Fruit fly (Drosophila melanogaster) whole organism, embryonic: ENCODE data around the gene brun.

ENCODE experiments used
- B-H2 ChIP-seq: fragments of 200-800 bp; sonication (Bioruptor generic); optimal IDR thresholded peaks from 2 replicates; lab custom pipeline; 2018; ENCODE audit warnings: missing biosample characterization, mild to moderate bottlenecking, missing genetic modification characterization
- CG12071 ChIP-seq: fragments of 200-800 bp; sonication (Bioruptor generic); optimal IDR thresholded peaks from 3 replicates; lab custom pipeline; 2018; ENCODE audit warnings: missing biosample characterization, mild to moderate bottlenecking, missing genetic modification characterization
- CG13296 ChIP-seq: fragments of 200-800 bp; sonication (Bioruptor generic); optimal IDR thresholded peaks from 3 replicates; lab custom pipeline; 2018; ENCODE audit warnings: missing biosample characterization, mild to moderate bottlenecking, missing genetic modification characterization
- CG13775 ChIP-seq: fragments of 200-800 bp; sonication (Bioruptor generic); optimal IDR thresholded peaks from 3 replicates; lab custom pipeline; 2017; ENCODE audit warnings: missing biosample characterization, mild to moderate bottlenecking, missing genetic modification characterization
- CG14050 ChIP-seq: fragments of 200-800 bp; sonication (Bioruptor generic); IDR thresholded peaks from 3 replicates; pipeline ENCODE4 v1.3.6; 2022; ENCODE audit warnings: missing biosample characterization, missing genetic modification characterization
- CG1602 ChIP-seq: fragments of 200-800 bp; sonication (Bioruptor generic); optimal IDR thresholded peaks from 3 replicates; lab custom pipeline; 2016; ENCODE audit warnings: missing biosample characterization, missing genetic modification characterization
- CG17361 ChIP-seq: fragments of 200-800 bp; sonication (Bioruptor generic); IDR thresholded peaks from 3 replicates; pipeline ENCODE4 v1.3.6; 2022; ENCODE audit warnings: missing biosample characterization, missing genetic modification characterization
- CG18011 ChIP-seq: fragments of 200-800 bp; sonication (Bioruptor generic); optimal IDR thresholded peaks from 2 replicates; lab custom pipeline; 2017; ENCODE audit warnings: missing biosample characterization, missing genetic modification characterization, mild to moderate bottlenecking, moderate library complexity, missing genotype
- CG18619 ChIP-seq: fragments of 200-800 bp; sonication (Bioruptor generic); optimal IDR thresholded peaks from 3 replicates; lab custom pipeline; 2017; ENCODE audit warnings: missing biosample characterization, mild to moderate bottlenecking, missing genetic modification characterization
- CG2678 ChIP-seq: fragments of 200-800 bp; sonication (Bioruptor generic); optimal IDR thresholded peaks from 3 replicates; lab custom pipeline; 2019; ENCODE audit warnings: missing biosample characterization, mild to moderate bottlenecking, missing genetic modification characterization, moderate library complexity
- CG30431 ChIP-seq: fragments of 200-800 bp; sonication (Bioruptor generic); optimal IDR thresholded peaks from 2 replicates; lab custom pipeline; 2017; ENCODE audit warnings: missing biosample characterization, missing genetic modification characterization
- CG31388 ChIP-seq: fragments of 200-800 bp; sonication (Bioruptor generic); optimal IDR thresholded peaks from 2 replicates; lab custom pipeline; 2016; ENCODE audit warnings: missing biosample characterization, missing genetic modification characterization
- CG3995 ChIP-seq: fragments of 200-800 bp; sonication (Bioruptor generic); optimal IDR thresholded peaks from 3 replicates; lab custom pipeline; 2016; ENCODE audit warnings: missing biosample characterization, missing genetic modification characterization
- CG4282 ChIP-seq: fragments of 200-800 bp; sonication (Bioruptor generic); optimal IDR thresholded peaks from 2 replicates; lab custom pipeline; 2016; ENCODE audit warnings: missing biosample characterization, missing genetic modification characterization
- CG6765 ChIP-seq: fragments of 200-800 bp; sonication (Bioruptor generic); optimal IDR thresholded peaks from 3 replicates; lab custom pipeline; 2017; ENCODE audit warnings: missing biosample characterization, mild to moderate bottlenecking, missing genetic modification characterization
- CG8290 ChIP-seq, 3 experiments: fragments of 200-800 bp; sonication (Bioruptor generic); optimal IDR thresholded peaks; 2 replicates each; lab custom pipeline; 2016 to 2019; ENCODE audit warnings: missing biosample characterization in 3 of 3, missing genetic modification characterization in 3 of 3, mild to moderate bottlenecking in 2 of 3, moderate library complexity in 1 of 3
- CG8765 ChIP-seq: fragments of 200-800 bp; sonication (Bioruptor generic); IDR thresholded peaks from 2 replicates; pipeline ENCODE4 v1.3.6; 2022; ENCODE audit warnings: missing biosample characterization, missing genetic modification characterization
- CG9932 ChIP-seq: fragments of 200-800 bp; sonication (Bioruptor generic); IDR thresholded peaks from 2 replicates; pipeline ENCODE4 v1.3.6; 2022; ENCODE audit warnings: missing biosample characterization, missing genetic modification characterization
- CrebB ChIP-seq: fragments of 200-800 bp; sonication (Bioruptor generic); optimal IDR thresholded peaks from 3 replicates; lab custom pipeline; 2018; ENCODE audit warnings: missing biosample characterization, mild to moderate bottlenecking, missing genetic modification characterization
- Ets97D ChIP-seq: fragments of 200-800 bp; sonication (Bioruptor generic); optimal IDR thresholded peaks from 3 replicates; lab custom pipeline; 2016; ENCODE audit warnings: missing biosample characterization, missing genetic modification characterization
- H15 ChIP-seq: fragments of 200-800 bp; sonication (Bioruptor generic); IDR thresholded peaks from 3 replicates; pipeline ENCODE4 v1.3.6; 2022; ENCODE audit warnings: missing biosample characterization, missing genetic modification characterization
- Hr3 ChIP-seq: fragments of 200-800 bp; sonication (Bioruptor generic); optimal IDR thresholded peaks from 3 replicates; lab custom pipeline; 2016; ENCODE audit warnings: missing biosample characterization, missing genetic modification characterization
- Kr ChIP-seq: fragments of 200-800 bp; sonication (Bioruptor generic); optimal IDR thresholded peaks from 2 replicates; lab custom pipeline; 2017; ENCODE audit warnings: missing biosample characterization, mild to moderate bottlenecking, missing genetic modification characterization
- MBD-R2 ChIP-seq: fragments of 200-800 bp; sonication (Bioruptor generic); IDR thresholded peaks from 2 replicates; pipeline ENCODE4 v1.3.6; 2022; ENCODE audit warnings: missing biosample characterization, missing genetic modification characterization
- Nf-YC ChIP-seq: fragments of 200-800 bp; optimal IDR thresholded peaks from 3 replicates; lab custom pipeline; 2019; ENCODE audit warnings: missing biosample characterization, mild to moderate bottlenecking, missing genetic modification characterization, moderate library complexity
- Sox102F ChIP-seq: fragments of 200-800 bp; sonication (Bioruptor generic); optimal IDR thresholded peaks from 2 replicates; lab custom pipeline; 2018; ENCODE audit warnings: missing biosample characterization, mild to moderate bottlenecking, missing genetic modification characterization, moderate library complexity
- Sry-δ ChIP-seq: fragments of 200-800 bp; sonication (Bioruptor generic); optimal IDR thresholded peaks from 2 replicates; lab custom pipeline; 2016; ENCODE audit warnings: missing biosample characterization, missing genetic modification characterization
- ac ChIP-seq: fragments of 200-800 bp; sonication (Bioruptor generic); optimal IDR thresholded peaks from 3 replicates; lab custom pipeline; 2017; ENCODE audit warnings: missing biosample characterization, mild to moderate bottlenecking, missing genetic modification characterization
- ase ChIP-seq: fragments of 200-800 bp; sonication (Bioruptor generic); IDR thresholded peaks from 3 replicates; pipeline ENCODE4 v1.3.6; 2022; ENCODE audit warnings: missing biosample characterization, missing genetic modification characterization
- bigmax ChIP-seq: fragments of 200-800 bp; sonication (Bioruptor generic); optimal IDR thresholded peaks from 2 replicates; lab custom pipeline; 2018; ENCODE audit warnings: missing biosample characterization, mild to moderate bottlenecking, missing genetic modification characterization
- dpn ChIP-seq, 2 experiments: fragments of 200-800 bp; sonication (Bioruptor generic); optimal IDR thresholded peaks; 3 replicates each; lab custom pipeline; 2016; ENCODE audit warnings: missing biosample characterization in 2 of 2, missing genetic modification characterization in 2 of 2
- dysf ChIP-seq: fragments of 200-800 bp; sonication (Bioruptor generic); IDR thresholded peaks from 3 replicates; pipeline ENCODE4 v1.3.6; 2022; ENCODE audit warnings: missing biosample characterization, missing genetic modification characterization
- ems ChIP-seq: fragments of 200-800 bp; sonication (Bioruptor generic); optimal IDR thresholded peaks from 3 replicates; lab custom pipeline; 2016; ENCODE audit warnings: missing biosample characterization, missing genetic modification characterization
- ewg ChIP-seq: fragments of 200-800 bp; sonication (Bioruptor generic); optimal IDR thresholded peaks from 3 replicates; lab custom pipeline; 2017; ENCODE audit warnings: mild to moderate bottlenecking, missing biosample characterization, missing genetic modification reagents, missing genetic modification characterization
- fu2 ChIP-seq: fragments of 200-800 bp; sonication (Bioruptor generic); optimal IDR thresholded peaks from 2 replicates; lab custom pipeline; 2016; ENCODE audit warnings: missing biosample characterization, missing genetic modification characterization
- inv ChIP-seq: fragments of 200-800 bp; sonication (Bioruptor generic); IDR thresholded peaks from 2 replicates; pipeline ENCODE4 v1.3.6; 2022; ENCODE audit warnings: missing biosample characterization, missing genetic modification characterization; ENCODE audit not compliant: partially characterized antibody
- knrl ChIP-seq: fragments of 200-800 bp; sonication (Bioruptor generic); IDR thresholded peaks from 3 replicates; pipeline ENCODE4 v1.3.6; 2022; ENCODE audit warnings: missing biosample characterization, missing genetic modification characterization; ENCODE audit not compliant: partially characterized antibody
- lilli ChIP-seq: fragments of 200-800 bp; sonication (Bioruptor generic); optimal IDR thresholded peaks from 3 replicates; lab custom pipeline; 2016; ENCODE audit warnings: missing biosample characterization, missing genetic modification characterization
- otp ChIP-seq: fragments of 200-800 bp; sonication (Bioruptor generic); IDR thresholded peaks from 3 replicates; pipeline ENCODE4, ENCODE4 v1.3.6; 2022; ENCODE audit warnings: missing biosample characterization, missing genetic modification characterization
- pan ChIP-seq, 4 experiments: fragments of >200 bp in 3 of 4; fragments of 200-800 bp in 1 of 4; sonication (Bioruptor generic) in 1 of 4; optimal IDR thresholded peaks in 3 of 4; IDR thresholded peaks in 1 of 4; 2 replicates each; pipeline versions ENCODE4 v1.3.6 to Lab custom; 2017 to 2022; ENCODE audit warnings: missing biosample characterization in 2 of 4, missing genetic modification characterization in 2 of 4, mixed read lengths in 1 of 4
- pho ChIP-seq: fragments of 200-800 bp; sonication (Bioruptor generic); optimal IDR thresholded peaks from 2 replicates; lab custom pipeline; 2016; ENCODE audit warnings: missing biosample characterization, missing genetic modification characterization
- pum ChIP-seq: fragments of 200-800 bp; sonication (Bioruptor generic); optimal IDR thresholded peaks from 2 replicates; lab custom pipeline; 2016; ENCODE audit warnings: missing biosample characterization, missing genetic modification characterization
- pzg ChIP-seq: fragments of 200-800 bp; sonication (Bioruptor generic); optimal IDR thresholded peaks from 3 replicates; lab custom pipeline; 2018; ENCODE audit warnings: missing biosample characterization, mild to moderate bottlenecking, missing genetic modification characterization, moderate library complexity
- salm ChIP-seq: fragments of 200-800 bp; sonication (Bioruptor generic); optimal IDR thresholded peaks from 2 replicates; lab custom pipeline; 2018; ENCODE audit warnings: missing biosample characterization, mild to moderate bottlenecking, missing genetic modification characterization
- seq ChIP-seq: fragments of 200-800 bp; sonication (Bioruptor generic); IDR thresholded peaks from 2 replicates; pipeline ENCODE4 v1.3.6; 2022; ENCODE audit warnings: missing biosample characterization, missing genetic modification characterization
- shn ChIP-seq: fragments of 200-800 bp; sonication (Bioruptor generic); optimal IDR thresholded peaks from 3 replicates; lab custom pipeline; 2016; ENCODE audit warnings: missing biosample characterization, missing genetic modification characterization
- so ChIP-seq: fragments of 200-800 bp; sonication (Bioruptor generic); IDR thresholded peaks from 3 replicates; pipeline ENCODE4 v1.3.6; 2022; ENCODE audit warnings: missing biosample characterization, missing genetic modification characterization
- sob ChIP-seq: fragments of 200-800 bp; sonication (Bioruptor generic); IDR thresholded peaks from 2 replicates; pipeline ENCODE4 v1.3.6; 2022; ENCODE audit warnings: missing biosample characterization, missing genetic modification characterization
- trem ChIP-seq: fragments of 200-800 bp; optimal IDR thresholded peaks from 3 replicates; lab custom pipeline; 2019; ENCODE audit warnings: missing biosample characterization, mild to moderate bottlenecking, missing genetic modification characterization, moderate library complexity
- wek ChIP-seq: fragments of 200-800 bp; sonication (Bioruptor generic); optimal IDR thresholded peaks from 3 replicates; lab custom pipeline; 2018; ENCODE audit warnings: missing biosample characterization, mild to moderate bottlenecking, missing genetic modification characterization, moderate library complexity

The brun gene

DNA sequence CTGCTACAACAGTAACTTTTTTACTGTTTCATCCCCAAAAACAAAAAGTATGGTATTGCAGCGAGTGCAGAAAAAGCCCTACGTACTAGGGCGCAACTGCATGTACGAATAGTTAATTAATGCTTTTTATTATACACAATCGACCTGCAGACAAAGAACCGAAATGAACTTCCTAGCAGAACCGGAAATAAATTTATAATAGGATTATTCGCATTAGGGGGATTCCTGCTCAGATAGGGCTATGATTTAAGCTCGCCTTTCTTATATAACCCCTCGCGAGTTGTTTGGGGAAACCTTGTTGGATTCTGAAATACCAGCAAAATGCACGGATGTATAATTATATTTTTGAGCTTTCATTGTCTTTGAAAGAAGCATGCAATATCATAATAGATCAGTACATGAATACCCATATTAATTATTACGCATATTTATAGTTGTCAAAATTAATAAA lies 25.7 kb upstream of the brun start, which contains the start of gene Cen (continued):
- peak; percentile 15; the same call in 1 of the 2 replicates for TF ChIP-seq CG8765 (GFP tag; lab: Robert Waterston, UW)
- no peak for TF ChIP-seq ac
- peak; percentile 11; the same call in 1 of the 2 replicates for TF ChIP-seq sob (GFP tag; lab: Robert Waterston, UW)
- TF ChIP-seq CG8290 (GFP tag; optimal IDR thresholded peaks at IDR 0.05; lab: Kevin White, UChicago), result no peak
- TF ChIP-seq CG8290 (tag; optimal IDR thresholded peaks at IDR 0.05; lab: Kevin White, UChicago), result no peak
- no peak for TF ChIP-seq ewg (GFP tag; lab: Kevin White, UChicago)
- peak; percentile 12; the same call in 1 of the 2 replicates for TF ChIP-seq seq (GFP tag; lab: Robert Waterston, UW)
- TF ChIP-seq CG9932 (GFP tag; lab: Robert Waterston, UW), result peak; percentile 51; the same call in 1 of the 2 replicates
- TF ChIP-seq pan (optimal IDR thresholded peaks at IDR 0.05; lab: Kevin White, UChicago), result no peak
- TF ChIP-seq pan (GFP tag; optimal IDR thresholded peaks at IDR 0.05 in 1 of 2, IDR thresholded peaks at IDR 0.05 in 1 of 2), result peak in 1 of 2 experiments; percentile 5
- TF ChIP-seq CG13775 (GFP tag; lab: Kevin White, UChicago), result peak; percentile 61
- peak; percentile 30 for TF ChIP-seq CG1602 (GFP tag; lab: Kevin White, UChicago)
- peak; percentile 2 for TF ChIP-seq ems (GFP tag; lab: Kevin White, UChicago)
- TF ChIP-seq CrebB (tag; lab: Kevin White, UChicago), result no peak
- TF ChIP-seq trem (tag; lab: Kevin White, UChicago), result peak; percentile 13
- peak; percentile 18 for TF ChIP-seq pzg (GFP tag; lab: Kevin White, UChicago)
- TF ChIP-seq CG13296 (GFP tag; lab: Kevin White, UChicago), result no peak
- TF ChIP-seq dysf (GFP tag; lab: Robert Waterston, UW), result peak; percentile 49; the same call in 2 of the 3 replicates
- TF ChIP-seq Sox102F, result peak; percentile 47
- TF ChIP-seq CG31388, result no peak
- TF ChIP-seq CG4282 (GFP tag; lab: Kevin White, UChicago), result no peak
- peak; percentile 86 for TF ChIP-seq wek
- TF ChIP-seq Sry-δ (GFP tag; lab: Kevin White, UChicago), result peak; percentile 10
- no peak for TF ChIP-seq otp (GFP tag; lab: Robert Waterston, UW)
- TF ChIP-seq H15 (GFP tag; lab: Robert Waterston, UW), result no peak
- peak; percentile 4 for TF ChIP-seq pum (GFP tag; lab: Kevin White, UChicago)
- TF ChIP-seq CG12071 (GFP tag; lab: Kevin White, UChicago), result no peak
- TF ChIP-seq bigmax (GFP tag; lab: Kevin White, UChicago), result no peak
- no peak for TF ChIP-seq ase
- TF ChIP-seq pho, result peak; percentile 25
- TF ChIP-seq Hr3 (GFP tag; lab: Kevin White, UChicago), result peak; percentile 13
- TF ChIP-seq MBD-R2 (GFP tag; lab: Robert Waterston, UW), result peak; percentile 40; the same call in 1 of the 2 replicates
- no peak for TF ChIP-seq so (GFP tag; lab: Robert Waterston, UW)
- no peak for TF ChIP-seq Nf-YC (tag; lab: Kevin White, UChicago)
- TF ChIP-seq shn (GFP tag; lab: Kevin White, UChicago), result peak; percentile 27
- TF ChIP-seq CG6765, result no peak
- TF ChIP-seq CG30431 (GFP tag; lab: Kevin White, UChicago), result peak; percentile 13
- TF ChIP-seq CG2678 (tag; lab: Kevin White, UChicago), result no peak
- TF ChIP-seq lilli, result peak; percentile 63
- TF ChIP-seq CG18011 (GFP tag; lab: Kevin White, UChicago), result no peak
- TF ChIP-seq salm (tag; lab: Kevin White, UChicago), result no peak
- peak; percentile 22 to 39 for TF ChIP-seq dpn (GFP tag; optimal IDR thresholded peaks at IDR 0.05; lab: Kevin White, UChicago)
- TF ChIP-seq CG17361 (GFP tag; lab: Robert Waterston, UW), result no peak; the same call in 2 of the 3 replicates
- TF ChIP-seq fu2, result no peak
- 0 out of 3 replicates have a peak, but pooled peaks have one; percentile 34 for TF ChIP-seq CG14050 (GFP tag; lab: Robert Waterston, UW)
- peak; percentile 67 for TF ChIP-seq CG3995
- no peak for TF ChIP-seq knrl (GFP tag; lab: Robert Waterston, UW)
- no peak for TF ChIP-seq inv (GFP tag; lab: Robert Waterston, UW)
- TF ChIP-seq CG18619 (GFP tag; lab: Kevin White, UChicago), result peak; percentile 21
- TF ChIP-seq B-H2 (GFP tag; lab: Kevin White, UChicago), result no peak
- no peak for TF ChIP-seq Kr
- peak; percentile 58 for TF ChIP-seq Ets97D (GFP tag; lab: Kevin White, UChicago)
